Fruit fly (Drosophila melanogaster) whole organism, embryonic: ENCODE data around the gene CG42553.
A peak's percentile ranks its signal among the peaks of the same experiment; 100 is the strongest.

Experiments used
- Ada2b ChIP-seq: fragments of 200-800 bp; sonication (Bioruptor generic); IDR thresholded peaks from 2 replicates; pipeline ENCODE4 v1.3.6; 2022; ENCODE audit warnings: missing biosample characterization, missing genetic modification characterization
- Atf3 ChIP-seq: fragments of 200-800 bp; sonication (Bioruptor generic); optimal IDR thresholded peaks from 3 replicates; lab custom pipeline; 2016; ENCODE audit warnings: missing biosample characterization, missing genetic modification characterization
- Atf6 ChIP-seq: fragments of 200-800 bp; sonication (Bioruptor generic); IDR thresholded peaks from 2 replicates; pipeline ENCODE4 v1.3.6; 2022; ENCODE audit warnings: missing biosample characterization, missing genetic modification characterization
- BEAF-32 ChIP-seq: fragments of 200-800 bp; sonication (Bioruptor generic); optimal IDR thresholded peaks from 3 replicates; lab custom pipeline; 2017; ENCODE audit warnings: missing biosample characterization, missing genetic modification characterization, mild to moderate bottlenecking, moderate library complexity, missing genetic modification reagents
- Bgb ChIP-seq: fragments of 200-800 bp; sonication (Bioruptor generic); IDR thresholded peaks from 2 replicates; pipeline ENCODE4 v1.3.6; 2022; ENCODE audit warnings: missing biosample characterization, missing genetic modification characterization; ENCODE audit not compliant: partially characterized antibody
- Blimp-1 ChIP-seq: fragments of 200-800 bp; sonication (Bioruptor generic); optimal IDR thresholded peaks from 3 replicates; lab custom pipeline; 2018; ENCODE audit warnings: missing biosample characterization, missing genetic modification characterization, mild to moderate bottlenecking, moderate library complexity, missing genetic modification reagents
- CG10209 ChIP-seq: fragments of 200-800 bp; sonication (Bioruptor generic); optimal IDR thresholded peaks from 3 replicates; lab custom pipeline; 2017; ENCODE audit warnings: missing biosample characterization, mild to moderate bottlenecking, missing genetic modification characterization, missing genetic modification reagents
- CG12942 ChIP-seq: fragments of 200-800 bp; sonication (Bioruptor generic); optimal IDR thresholded peaks from 3 replicates; lab custom pipeline; 2016; ENCODE audit warnings: missing biosample characterization, missing genetic modification characterization
- CG14710 ChIP-seq: fragments of 200-800 bp; sonication (Bioruptor generic); optimal IDR thresholded peaks from 3 replicates; lab custom pipeline; 2019; ENCODE audit warnings: missing biosample characterization, mild to moderate bottlenecking, missing genetic modification characterization, moderate library complexity
- CG15601 ChIP-seq: fragments of 200-800 bp; sonication (Bioruptor generic); optimal IDR thresholded peaks from 3 replicates; lab custom pipeline; 2019; ENCODE audit warnings: missing biosample characterization, mild to moderate bottlenecking, missing genetic modification characterization, moderate library complexity
- CG2116 ChIP-seq: fragments of 200-800 bp; sonication (Bioruptor generic); optimal IDR thresholded peaks from 3 replicates; lab custom pipeline; 2018; ENCODE audit warnings: missing biosample characterization, mild to moderate bottlenecking, missing genetic modification characterization
- CG2199 ChIP-seq: fragments of 200-800 bp; sonication (Bioruptor generic); IDR thresholded peaks from 3 replicates; pipeline ENCODE4 v1.3.6; 2022; ENCODE audit warnings: missing biosample characterization, missing genetic modification characterization
- CG30431 ChIP-seq: fragments of 200-800 bp; sonication (Bioruptor generic); optimal IDR thresholded peaks from 2 replicates; lab custom pipeline; 2017; ENCODE audit warnings: missing biosample characterization, missing genetic modification characterization
- CG33213 ChIP-seq: fragments of 200-800 bp; sonication (Bioruptor generic); optimal IDR thresholded peaks from 3 replicates; lab custom pipeline; 2016; ENCODE audit warnings: missing biosample characterization, missing genetic modification characterization
- CG3407 ChIP-seq: fragments of 200-800 bp; sonication (Bioruptor generic); optimal IDR thresholded peaks from 2 replicates; lab custom pipeline; 2018; ENCODE audit warnings: missing biosample characterization, mild to moderate bottlenecking, missing genetic modification characterization
- CG34224 ChIP-seq: fragments of 200-800 bp; sonication (Bioruptor generic); IDR thresholded peaks from 3 replicates; pipeline ENCODE4 v1.3.6; 2022; ENCODE audit warnings: missing biosample characterization, missing genetic modification characterization; ENCODE audit not compliant: partially characterized antibody
- CG4360 ChIP-seq: fragments of 200-800 bp; sonication (Bioruptor generic); IDR thresholded peaks from 2 replicates; pipeline ENCODE4 v1.3.6; 2022; ENCODE audit warnings: missing biosample characterization, missing genetic modification characterization
- CG4424 ChIP-seq: fragments of 200-800 bp; sonication (Bioruptor generic); optimal IDR thresholded peaks from 3 replicates; lab custom pipeline; 2016; ENCODE audit warnings: missing biosample characterization, missing genetic modification characterization
- CG5245 ChIP-seq: fragments of 200-800 bp; sonication (Bioruptor generic); optimal IDR thresholded peaks from 3 replicates; lab custom pipeline; 2016; ENCODE audit warnings: missing biosample characterization, missing genetic modification characterization
- CG6791 ChIP-seq: fragments of 200-800 bp; sonication (Bioruptor generic); IDR thresholded peaks from 3 replicates; pipeline ENCODE4 v1.3.6; 2022; ENCODE audit warnings: missing biosample characterization, missing genetic modification characterization; ENCODE audit not compliant: partially characterized antibody
- CG7372 ChIP-seq: fragments of 200-800 bp; sonication (Bioruptor generic); IDR thresholded peaks from 2 replicates; pipeline ENCODE4 v1.3.6; 2022; ENCODE audit warnings: missing biosample characterization, missing genetic modification characterization
- CG8388 ChIP-seq: fragments of 200-800 bp; sonication (Bioruptor generic); optimal IDR thresholded peaks from 2 replicates; lab custom pipeline; 2019; ENCODE audit warnings: missing biosample characterization, mild to moderate bottlenecking, missing genetic modification characterization, moderate library complexity
- CHES-1-like ChIP-seq: fragments of 200-800 bp; sonication (Bioruptor generic); optimal IDR thresholded peaks from 2 replicates; lab custom pipeline; 2016; ENCODE audit warnings: missing biosample characterization, missing genetic modification characterization
- Dll ChIP-seq: fragments of 200-800 bp; sonication (Bioruptor generic); IDR thresholded peaks from 4 replicates; pipeline ENCODE4 v1.3.6; 2022; ENCODE audit warnings: missing biosample characterization, missing genetic modification characterization; ENCODE audit not compliant: partially characterized antibody
- H2.0 ChIP-seq: fragments of 200-800 bp; sonication (Bioruptor generic); IDR thresholded peaks from 2 replicates; pipeline ENCODE4 v1.3.6; 2022; ENCODE audit warnings: missing biosample characterization, missing genetic modification characterization
- HHEX ChIP-seq: fragments of 200-800 bp; sonication (Bioruptor generic); optimal IDR thresholded peaks from 3 replicates; lab custom pipeline; 2017; ENCODE audit warnings: missing biosample characterization, mild to moderate bottlenecking, missing genetic modification characterization, missing genetic modification reagents
- Hand ChIP-seq: fragments of 200-800 bp; sonication (Bioruptor generic); optimal IDR thresholded peaks from 2 replicates; lab custom pipeline; 2017; ENCODE audit warnings: mild to moderate bottlenecking, missing biosample characterization, missing genetic modification reagents, missing genetic modification characterization
- MBD-R2 ChIP-seq: fragments of 200-800 bp; sonication (Bioruptor generic); IDR thresholded peaks from 2 replicates; pipeline ENCODE4 v1.3.6; 2022; ENCODE audit warnings: missing biosample characterization, missing genetic modification characterization
- MESR4 ChIP-seq: fragments of 200-800 bp; sonication (Bioruptor generic); optimal IDR thresholded peaks from 2 replicates; lab custom pipeline; 2018; ENCODE audit warnings: missing biosample characterization, mild to moderate bottlenecking, missing genetic modification characterization, moderate library complexity
- MTF-1 ChIP-seq: fragments of 200-800 bp; sonication (Bioruptor generic); optimal IDR thresholded peaks from 2 replicates; lab custom pipeline; 2018; ENCODE audit warnings: missing biosample characterization, mild to moderate bottlenecking, missing genetic modification characterization, borderline replicate concordance
- Nf-YC ChIP-seq: fragments of 200-800 bp; optimal IDR thresholded peaks from 3 replicates; lab custom pipeline; 2019; ENCODE audit warnings: missing biosample characterization, mild to moderate bottlenecking, missing genetic modification characterization, moderate library complexity
- Scr ChIP-seq: fragments of 200-800 bp; sonication (Bioruptor generic); IDR thresholded peaks from 2 replicates; pipeline ENCODE4 v1.3.6; 2022; ENCODE audit warnings: missing biosample characterization, missing genetic modification characterization; ENCODE audit not compliant: partially characterized antibody
- amos ChIP-seq: fragments of 200-800 bp; sonication (Bioruptor generic); IDR thresholded peaks from 2 replicates; pipeline ENCODE4 v1.3.6; 2022; ENCODE audit warnings: missing biosample characterization, missing genetic modification characterization; ENCODE audit not compliant: partially characterized antibody
- bbx ChIP-seq: fragments of 200-800 bp; sonication (Bioruptor generic); IDR thresholded peaks from 2 replicates; pipeline ENCODE4 v1.3.6; 2022; ENCODE audit warnings: missing biosample characterization, missing genetic modification characterization; ENCODE audit not compliant: partially characterized antibody
- bigmax ChIP-seq: fragments of 200-800 bp; sonication (Bioruptor generic); optimal IDR thresholded peaks from 2 replicates; lab custom pipeline; 2018; ENCODE audit warnings: missing biosample characterization, mild to moderate bottlenecking, missing genetic modification characterization
- chn ChIP-seq: fragments of 200-800 bp; sonication (Bioruptor generic); optimal IDR thresholded peaks from 2 replicates; lab custom pipeline; 2016; ENCODE audit warnings: missing biosample characterization, missing genetic modification characterization
- en ChIP-seq: fragments of 200-800 bp; sonication (Bioruptor generic); optimal IDR thresholded peaks from 2 replicates; lab custom pipeline; 2016; ENCODE audit warnings: missing biosample characterization, missing genetic modification characterization
- gsb-n ChIP-seq: fragments of 200-800 bp; sonication (Bioruptor generic); optimal IDR thresholded peaks from 3 replicates; lab custom pipeline; 2018; ENCODE audit warnings: missing biosample characterization, mild to moderate bottlenecking, missing genetic modification characterization
- gt ChIP-seq: fragments of 200-800 bp; sonication (Bioruptor generic); IDR thresholded peaks from 2 replicates; pipeline ENCODE4 v1.3.6; 2022; ENCODE audit warnings: missing biosample characterization, missing genetic modification characterization
- hbn ChIP-seq: fragments of 200-800 bp; sonication (Bioruptor generic); IDR thresholded peaks from 2 replicates; pipeline ENCODE4 v1.3.6; 2022; ENCODE audit warnings: missing biosample characterization, missing genetic modification characterization; ENCODE audit not compliant: partially characterized antibody
- ind ChIP-seq: fragments of 200-800 bp; sonication (Bioruptor generic); optimal IDR thresholded peaks from 3 replicates; lab custom pipeline; 2016; ENCODE audit warnings: missing biosample characterization, missing genetic modification characterization
- kay ChIP-seq: fragments of 200-800 bp; sonication (Bioruptor generic); optimal IDR thresholded peaks from 2 replicates; lab custom pipeline; 2016; ENCODE audit warnings: missing biosample characterization, missing genetic modification characterization
- lbe ChIP-seq: fragments of 200-800 bp; sonication (Bioruptor generic); optimal IDR thresholded peaks from 2 replicates; lab custom pipeline; 2016; ENCODE audit warnings: missing biosample characterization, mild to moderate bottlenecking, missing genetic modification characterization
- mld ChIP-seq: fragments of 200-800 bp; sonication (Bioruptor generic); IDR thresholded peaks from 3 replicates; pipeline ENCODE4 v1.3.6; 2022; ENCODE audit warnings: missing biosample characterization, missing genetic modification characterization; ENCODE audit not compliant: partially characterized antibody
- psq ChIP-seq: fragments of 200-800 bp; sonication (Bioruptor generic); optimal IDR thresholded peaks from 2 replicates; lab custom pipeline; 2017; ENCODE audit warnings: missing biosample characterization, missing genetic modification characterization
- schlank ChIP-seq: fragments of 200-800 bp; sonication (Bioruptor generic); optimal IDR thresholded peaks from 2 replicates; lab custom pipeline; 2018; ENCODE audit warnings: missing biosample characterization, mild to moderate bottlenecking, missing genetic modification characterization
- ssp ChIP-seq: fragments of 200-800 bp; sonication (Bioruptor generic); IDR thresholded peaks from 2 replicates; pipeline ENCODE4 v1.3.6; 2022; ENCODE audit warnings: missing biosample characterization, missing genetic modification characterization
- stwl ChIP-seq: fragments of 200-800 bp; sonication (Bioruptor generic); optimal IDR thresholded peaks from 3 replicates; lab custom pipeline; 2018; ENCODE audit warnings: missing biosample characterization, mild to moderate bottlenecking, missing genetic modification characterization, moderate library complexity
- unc-4 ChIP-seq: fragments of 200-800 bp; sonication (Bioruptor generic); IDR thresholded peaks from 2 replicates; pipeline ENCODE4 v1.3.6; 2022; ENCODE audit warnings: missing biosample characterization, missing genetic modification characterization; ENCODE audit not compliant: partially characterized antibody

CG42553 gene

dm6 chr3L:835455-836034, 1.7 kb downstream of the CG42553 start, which contains the start of gene CG42554:
CG42554 (plus strand) TSS chr3L:835683.
- TF ChIP-seq CG4360, result no peak
- TF ChIP-seq CHES-1-like (GFP tag; lab: Kevin White, UChicago), result no peak
- TF ChIP-seq stwl (tag; lab: Kevin White, UChicago), result peak; percentile 32
- TF ChIP-seq mld (GFP tag; lab: Robert Waterston, UW), result no peak
- peak; percentile 33; the same call in 1 of the 3 replicates for TF ChIP-seq CG6791 (GFP tag; lab: Robert Waterston, UW)
- no peak for TF ChIP-seq H2.0
- no peak for TF ChIP-seq Atf3 (GFP tag; lab: Kevin White, UChicago)
- peak; percentile 68; the same call in 2 of the 3 replicates for TF ChIP-seq CG34224 (GFP tag; lab: Robert Waterston, UW)
- TF ChIP-seq CG5245 (GFP tag; lab: Kevin White, UChicago), result no peak
- no peak for TF ChIP-seq CG33213 (GFP tag; lab: Kevin White, UChicago)
- peak; percentile 58; the same call in 1 of the 2 replicates for TF ChIP-seq Bgb
- no peak for TF ChIP-seq MTF-1 (GFP tag; lab: Kevin White, UChicago)
- TF ChIP-seq lbe (GFP tag; lab: Kevin White, UChicago), result peak; percentile 2
- TF ChIP-seq Hand (GFP tag; lab: Kevin White, UChicago), result no peak
- no peak for TF ChIP-seq CG30431 (GFP tag; lab: Kevin White, UChicago)
- TF ChIP-seq Scr (GFP tag; lab: Robert Waterston, UW), result peak; percentile 62
- peak; percentile 64 for TF ChIP-seq BEAF-32 (GFP tag; lab: Kevin White, UChicago)
- no peak for TF ChIP-seq schlank (tag; lab: Kevin White, UChicago)
- no peak for TF ChIP-seq ssp (GFP tag; lab: Robert Waterston, UW)
- no peak for TF ChIP-seq chn (GFP tag; lab: Kevin White, UChicago)
- no peak for TF ChIP-seq CG3407 (GFP tag; lab: Kevin White, UChicago)
- TF ChIP-seq CG4424 (GFP tag; lab: Kevin White, UChicago), result no peak
- peak; percentile 45 for TF ChIP-seq MESR4
- TF ChIP-seq Ada2b (GFP tag; lab: Robert Waterston, UW), result no peak
- no peak for TF ChIP-seq ind (GFP tag; lab: Kevin White, UChicago)
- TF ChIP-seq kay (GFP tag; lab: Kevin White, UChicago), result no peak
- TF ChIP-seq HHEX (GFP tag; lab: Kevin White, UChicago), result no peak
- no peak for TF ChIP-seq Nf-YC (tag; lab: Kevin White, UChicago)
- no peak for TF ChIP-seq CG12942 (GFP tag; lab: Kevin White, UChicago)
- peak; percentile 68 for TF ChIP-seq unc-4 (GFP tag; lab: Robert Waterston, UW)
- peak; percentile 67 for TF ChIP-seq Dll (GFP tag; lab: Robert Waterston, UW)
- no peak for TF ChIP-seq CG7372 (GFP tag; lab: Robert Waterston, UW)
- TF ChIP-seq bigmax (GFP tag; lab: Kevin White, UChicago), result no peak
- TF ChIP-seq MBD-R2, result peak; percentile 64; the same call in 1 of the 2 replicates
- peak; percentile 44 for TF ChIP-seq CG14710
- no peak for TF ChIP-seq Atf6 (GFP tag; lab: Robert Waterston, UW)
- peak; percentile 26; the same call in 1 of the 2 replicates for TF ChIP-seq bbx (GFP tag; lab: Robert Waterston, UW)
- no peak for TF ChIP-seq CG2199 (GFP tag; lab: Robert Waterston, UW)
- no peak for TF ChIP-seq psq (GFP tag; lab: Kevin White, UChicago)
- TF ChIP-seq amos (GFP tag; lab: Robert Waterston, UW), result peak; percentile 59; the same call in 1 of the 2 replicates
- no peak for TF ChIP-seq CG15601 (tag; lab: Kevin White, UChicago)
- peak; percentile 52; the same call in 1 of the 2 replicates for TF ChIP-seq hbn
- TF ChIP-seq gsb-n (tag; lab: Kevin White, UChicago), result no peak
- no peak for TF ChIP-seq CG10209 (GFP tag; lab: Kevin White, UChicago)
- TF ChIP-seq gt (GFP tag; lab: Robert Waterston, UW), result no peak
- peak; percentile 90 for TF ChIP-seq Blimp-1 (GFP tag; lab: Kevin White, UChicago)
- no peak for TF ChIP-seq en (GFP tag; lab: Kevin White, UChicago)
- TF ChIP-seq CG2116 (GFP tag; lab: Kevin White, UChicago), result peak; percentile 61
- TF ChIP-seq CG8388, result no peak
